Fruit fly (Drosophila melanogaster) whole organism, embryonic: Measurements from ENCODE around the gene CG34267.

Source experiments
- Blimp-1 ChIP-seq: fragments of 200-800 bp; sonication (Bioruptor generic); optimal IDR thresholded peaks from 3 replicates; lab custom pipeline; 2018; ENCODE audit warnings: missing biosample characterization, missing genetic modification characterization, mild to moderate bottlenecking, moderate library complexity, missing genetic modification reagents
- CG10147 ChIP-seq: fragments of 200-800 bp; sonication (Bioruptor generic); optimal IDR thresholded peaks from 2 replicates; lab custom pipeline; 2019; ENCODE audit warnings: missing biosample characterization, mild to moderate bottlenecking, missing genetic modification characterization, moderate library complexity
- CG10267 ChIP-seq: fragments of 200-800 bp; sonication (Bioruptor generic); optimal IDR thresholded peaks from 2 replicates; lab custom pipeline; 2018; ENCODE audit warnings: missing biosample characterization, mild to moderate bottlenecking, missing genetic modification characterization, moderate library complexity
- CG10959 ChIP-seq: fragments of 200-800 bp; sonication (Bioruptor generic); IDR thresholded peaks from 2 replicates; pipeline ENCODE4 v1.3.6; 2022; ENCODE audit warnings: missing biosample characterization, missing genetic modification characterization
- CG11085 ChIP-seq: fragments of 200-800 bp; sonication (Bioruptor generic); IDR thresholded peaks from 2 replicates; pipeline ENCODE4 v1.3.6; 2022; ENCODE audit warnings: missing biosample characterization, missing genetic modification characterization
- CG15601 ChIP-seq: fragments of 200-800 bp; sonication (Bioruptor generic); optimal IDR thresholded peaks from 3 replicates; lab custom pipeline; 2019; ENCODE audit warnings: missing biosample characterization, mild to moderate bottlenecking, missing genetic modification characterization, moderate library complexity
- CG1602 ChIP-seq: fragments of 200-800 bp; sonication (Bioruptor generic); optimal IDR thresholded peaks from 3 replicates; lab custom pipeline; 2016; ENCODE audit warnings: missing biosample characterization, missing genetic modification characterization
- CG16779 ChIP-seq: fragments of 200-800 bp; sonication (Bioruptor generic); IDR thresholded peaks from 2 replicates; pipeline ENCODE4 v1.3.6; 2022; ENCODE audit warnings: missing biosample characterization, missing genetic modification characterization
- CG16815 ChIP-seq: fragments of 200-800 bp; sonication (Bioruptor generic); optimal IDR thresholded peaks from 3 replicates; lab custom pipeline; 2017; ENCODE audit warnings: missing biosample characterization, mild to moderate bottlenecking, missing genetic modification characterization
- CG17912 ChIP-seq: fragments of 200-800 bp; sonication (Bioruptor generic); optimal IDR thresholded peaks from 2 replicates; lab custom pipeline; 2018; ENCODE audit warnings: missing biosample characterization, mild to moderate bottlenecking, missing genetic modification characterization
- CG18619 ChIP-seq: fragments of 200-800 bp; sonication (Bioruptor generic); optimal IDR thresholded peaks from 3 replicates; lab custom pipeline; 2017; ENCODE audit warnings: missing biosample characterization, mild to moderate bottlenecking, missing genetic modification characterization
- CG3163 ChIP-seq: fragments of 200-800 bp; sonication (Bioruptor generic); optimal IDR thresholded peaks from 3 replicates; lab custom pipeline; 2016; ENCODE audit warnings: missing biosample characterization, missing genetic modification characterization
- CG32532 ChIP-seq: fragments of 200-800 bp; sonication (Bioruptor generic); IDR thresholded peaks from 2 replicates; pipeline ENCODE4 v1.3.6; 2022; ENCODE audit warnings: missing biosample characterization, missing genetic modification characterization
- CG4328 ChIP-seq: fragments of 200-800 bp; sonication (Bioruptor generic); optimal IDR thresholded peaks from 3 replicates; lab custom pipeline; 2017; ENCODE audit warnings: missing biosample characterization, missing genetic modification reagents, missing genetic modification characterization
- CG6683 ChIP-seq: fragments of 200-800 bp; sonication (Bioruptor generic); optimal IDR thresholded peaks from 2 replicates; lab custom pipeline; 2017; ENCODE audit warnings: missing biosample characterization, mild to moderate bottlenecking, missing genetic modification characterization, missing genetic modification reagents
- CG6854 ChIP-seq: fragments of 200-800 bp; sonication (Bioruptor generic); optimal IDR thresholded peaks from 3 replicates; lab custom pipeline; 2017; ENCODE audit warnings: missing biosample characterization, mild to moderate bottlenecking, missing genetic modification characterization
- CG7963 ChIP-seq: fragments of 200-800 bp; sonication (Bioruptor generic); IDR thresholded peaks from 3 replicates; pipeline ENCODE4 v1.3.6; 2022; ENCODE audit warnings: missing biosample characterization, missing genetic modification characterization; ENCODE audit not compliant: partially characterized antibody
- CG8089 ChIP-seq: fragments of 200-800 bp; sonication (Bioruptor generic); optimal IDR thresholded peaks from 3 replicates; lab custom pipeline; 2016; ENCODE audit warnings: missing biosample characterization, missing genetic modification characterization
- CG9437 ChIP-seq: fragments of 200-800 bp; sonication (Bioruptor generic); optimal IDR thresholded peaks from 2 replicates; lab custom pipeline; 2018; ENCODE audit warnings: missing biosample characterization, mild to moderate bottlenecking, missing genetic modification characterization
- CG9727 ChIP-seq: fragments of 200-800 bp; sonication (Bioruptor generic); optimal IDR thresholded peaks from 3 replicates; lab custom pipeline; 2017; ENCODE audit warnings: missing biosample characterization, mild to moderate bottlenecking, missing genetic modification characterization
- Dad ChIP-seq: fragments of 200-800 bp; sonication (Bioruptor generic); optimal IDR thresholded peaks from 3 replicates; lab custom pipeline; 2016; ENCODE audit warnings: missing biosample characterization, missing genetic modification characterization
- Dbx ChIP-seq: fragments of 200-800 bp; sonication (Bioruptor generic); IDR thresholded peaks from 3 replicates; pipeline ENCODE4 v1.3.6; 2022; ENCODE audit warnings: missing biosample characterization, missing genetic modification characterization
- Gsc ChIP-seq: fragments of 200-800 bp; sonication (Bioruptor generic); IDR thresholded peaks from 2 replicates; pipeline ENCODE4 v1.3.6; 2022; ENCODE audit warnings: missing biosample characterization, missing genetic modification characterization
- H2.0 ChIP-seq: fragments of 200-800 bp; sonication (Bioruptor generic); IDR thresholded peaks from 2 replicates; pipeline ENCODE4 v1.3.6; 2022; ENCODE audit warnings: missing biosample characterization, missing genetic modification characterization
- Jarid2 ChIP-seq: fragments of 200-800 bp; sonication (Bioruptor generic); optimal IDR thresholded peaks from 3 replicates; lab custom pipeline; 2017; ENCODE audit warnings: mild to moderate bottlenecking, missing biosample characterization, missing genetic modification reagents, missing genetic modification characterization
- MESR4 ChIP-seq: fragments of 200-800 bp; sonication (Bioruptor generic); optimal IDR thresholded peaks from 2 replicates; lab custom pipeline; 2018; ENCODE audit warnings: missing biosample characterization, mild to moderate bottlenecking, missing genetic modification characterization, moderate library complexity
- PHDP ChIP-seq: fragments of 200-800 bp; sonication (Bioruptor generic); optimal IDR thresholded peaks from 3 replicates; lab custom pipeline; 2018; ENCODE audit warnings: missing biosample characterization, mild to moderate bottlenecking, missing genetic modification characterization, moderate library complexity
- Ptx1 ChIP-seq: fragments of 200-800 bp; sonication (Bioruptor generic); IDR thresholded peaks from 2 replicates; pipeline ENCODE4 v1.3.6; 2022; ENCODE audit warnings: missing biosample characterization, missing genetic modification characterization
- Vsx1 ChIP-seq: fragments of 200-800 bp; sonication (Bioruptor generic); optimal IDR thresholded peaks from 2 replicates; lab custom pipeline; 2017; ENCODE audit warnings: missing biosample characterization, mild to moderate bottlenecking, missing genetic modification characterization, missing genetic modification reagents
- cas ChIP-seq: fragments of 200-800 bp; sonication (Bioruptor generic); IDR thresholded peaks from 2 replicates; pipeline ENCODE4 v1.3.6; 2022; ENCODE audit warnings: missing biosample characterization, missing genetic modification characterization
- en ChIP-seq: fragments of 200-800 bp; sonication (Bioruptor generic); optimal IDR thresholded peaks from 2 replicates; lab custom pipeline; 2016; ENCODE audit warnings: missing biosample characterization, missing genetic modification characterization
- gce ChIP-seq: fragments of 200-800 bp; sonication (Bioruptor generic); IDR thresholded peaks from 3 replicates; pipeline ENCODE4 v1.3.6; 2022; ENCODE audit warnings: missing biosample characterization, missing genetic modification characterization
- gcm ChIP-seq: fragments of 200-800 bp; sonication (Bioruptor generic); optimal IDR thresholded peaks from 2 replicates; lab custom pipeline; 2019; ENCODE audit warnings: missing biosample characterization, mild to moderate bottlenecking, missing genetic modification characterization, moderate library complexity
- gsb ChIP-seq: fragments of 200-800 bp; sonication (Bioruptor generic); IDR thresholded peaks from 2 replicates; pipeline ENCODE4 v1.3.6; 2022; ENCODE audit warnings: missing biosample characterization, missing genetic modification characterization
- inv ChIP-seq: fragments of 200-800 bp; sonication (Bioruptor generic); IDR thresholded peaks from 2 replicates; pipeline ENCODE4 v1.3.6; 2022; ENCODE audit warnings: missing biosample characterization, missing genetic modification characterization; ENCODE audit not compliant: partially characterized antibody
- kay ChIP-seq: fragments of 200-800 bp; sonication (Bioruptor generic); optimal IDR thresholded peaks from 2 replicates; lab custom pipeline; 2016; ENCODE audit warnings: missing biosample characterization, missing genetic modification characterization
- ken ChIP-seq: fragments of 200-800 bp; sonication (Bioruptor generic); IDR thresholded peaks from 3 replicates; pipeline ENCODE4 v1.3.6; 2022; ENCODE audit warnings: missing biosample characterization, missing genetic modification characterization
- kni ChIP-seq: fragments of 200-800 bp; sonication (Bioruptor generic); optimal IDR thresholded peaks from 3 replicates; lab custom pipeline; 2017; ENCODE audit warnings: mild to moderate bottlenecking, missing biosample characterization, missing genetic modification reagents, missing genetic modification characterization
- mirr ChIP-seq: fragments of 200-800 bp; sonication (Bioruptor generic); optimal IDR thresholded peaks from 3 replicates; lab custom pipeline; 2018; ENCODE audit warnings: missing biosample characterization, mild to moderate bottlenecking, missing genetic modification characterization
- nerfin-1 ChIP-seq: fragments of 200-800 bp; sonication (Bioruptor generic); optimal IDR thresholded peaks from 3 replicates; lab custom pipeline; 2019; ENCODE audit warnings: missing biosample characterization, mild to moderate bottlenecking, missing genetic modification characterization, moderate library complexity
- pros ChIP-seq: fragments of 200-800 bp; sonication (Bioruptor generic); optimal IDR thresholded peaks from 3 replicates; lab custom pipeline; 2019; ENCODE audit warnings: missing biosample characterization, mild to moderate bottlenecking, missing genetic modification characterization, moderate library complexity
- pum ChIP-seq: fragments of 200-800 bp; sonication (Bioruptor generic); optimal IDR thresholded peaks from 2 replicates; lab custom pipeline; 2016; ENCODE audit warnings: missing biosample characterization, missing genetic modification characterization
- salm ChIP-seq: fragments of 200-800 bp; sonication (Bioruptor generic); optimal IDR thresholded peaks from 2 replicates; lab custom pipeline; 2018; ENCODE audit warnings: missing biosample characterization, mild to moderate bottlenecking, missing genetic modification characterization
- sens ChIP-seq: fragments of 200-800 bp; sonication (Bioruptor generic); peaks from one replicate; lab custom pipeline; 2016; ENCODE audit warnings: missing biosample characterization, missing genetic modification characterization
- sens-2 ChIP-seq: fragments of 200-800 bp; sonication (Bioruptor generic); IDR thresholded peaks from 2 replicates; pipeline ENCODE4 v1.3.6; 2022; ENCODE audit warnings: missing biosample characterization, missing genetic modification characterization
- sima ChIP-seq: fragments of 200-800 bp; sonication (Bioruptor generic); optimal IDR thresholded peaks from 2 replicates; lab custom pipeline; 2016; ENCODE audit warnings: missing biosample characterization, missing genetic modification characterization
- slp2 ChIP-seq: fragments of 200-800 bp; sonication (Bioruptor generic); optimal IDR thresholded peaks from 2 replicates; lab custom pipeline; 2016; ENCODE audit warnings: missing biosample characterization, missing genetic modification characterization
- ssp ChIP-seq: fragments of 200-800 bp; sonication (Bioruptor generic); IDR thresholded peaks from 2 replicates; pipeline ENCODE4 v1.3.6; 2022; ENCODE audit warnings: missing biosample characterization, missing genetic modification characterization
- tx ChIP-seq: fragments of 200-800 bp; sonication (Bioruptor generic); optimal IDR thresholded peaks from 2 replicates; lab custom pipeline; 2016; ENCODE audit warnings: missing biosample characterization, missing genetic modification characterization
- unc-4 ChIP-seq: fragments of 200-800 bp; sonication (Bioruptor generic); IDR thresholded peaks from 2 replicates; pipeline ENCODE4 v1.3.6; 2022; ENCODE audit warnings: missing biosample characterization, missing genetic modification characterization; ENCODE audit not compliant: partially characterized antibody
- vnd ChIP-seq: fragments of 200-800 bp; sonication (Bioruptor generic); IDR thresholded peaks from 3 replicates; pipeline ENCODE4 v1.3.6; 2022; ENCODE audit warnings: missing biosample characterization, missing genetic modification characterization; ENCODE audit not compliant: partially characterized antibody

The CG34267 gene

dm6 chr3L:544203-544602, 44.0 kb upstream of the CG34267 start (continued):
- TF ChIP-seq Gsc (GFP tag; lab: Robert Waterston, UW) (no peak), sens-2 (GFP tag; lab: Robert Waterston, UW) (no peak), CG16779 (no peak), CG7963 (GFP tag; lab: Robert Waterston, UW) (no peak), CG15601 (no peak), ssp (no peak), gce (no peak), pum (GFP tag; lab: Kevin White, UChicago) (no peak), CG4328 (GFP tag; lab: Kevin White, UChicago) (no peak), sima (GFP tag; lab: Kevin White, UChicago) (no peak), Vsx1 (no peak), PHDP (tag; lab: Kevin White, UChicago) (no peak), pros (GFP tag; lab: Kevin White, UChicago) (peak; percentile 84), CG10959 (no peak), CG17912 (GFP tag; lab: Kevin White, UChicago) (no peak), en (GFP tag; lab: Kevin White, UChicago) (no peak), CG10267 (tag; lab: Kevin White, UChicago) (no peak), nerfin-1 (peak; percentile 50), Dad (GFP tag; lab: Kevin White, UChicago) (no peak), vnd (GFP tag; lab: Robert Waterston, UW) (no peak), gsb (GFP tag; lab: Robert Waterston, UW) (no peak), unc-4 (0 out of 2 replicates have a peak, but pooled peaks have one; percentile 29), Dbx (no peak), inv (GFP tag; lab: Robert Waterston, UW) (no peak), CG6854 (GFP tag; lab: Kevin White, UChicago) (no peak), ken (GFP tag; lab: Robert Waterston, UW) (no peak), CG16815 (GFP tag; lab: Kevin White, UChicago) (no peak), sens (GFP tag; lab: Kevin White, UChicago) (peak; percentile 67), CG9437 (GFP tag; lab: Kevin White, UChicago) (no peak), MESR4 (no peak), kay (GFP tag; lab: Kevin White, UChicago) (no peak), CG32532 (GFP tag; lab: Robert Waterston, UW) (peak; percentile 16; the same call in 1 of the 2 replicates), CG1602 (GFP tag; lab: Kevin White, UChicago) (no peak), slp2 (GFP tag; lab: Kevin White, UChicago) (no peak), H2.0 (no peak), cas (GFP tag; lab: Robert Waterston, UW) (no peak), kni (GFP tag; lab: Kevin White, UChicago) (peak; percentile 30), Blimp-1 (GFP tag; lab: Kevin White, UChicago) (no peak), salm (tag; lab: Kevin White, UChicago) (no peak), Ptx1 (GFP tag; lab: Robert Waterston, UW) (no peak), CG10147 (GFP tag; lab: Kevin White, UChicago) (no peak), CG6683 (GFP tag; lab: Kevin White, UChicago) (no peak), CG3163 (GFP tag; lab: Kevin White, UChicago) (peak; percentile 60), mirr (no peak), CG9727 (GFP tag; lab: Kevin White, UChicago) (no peak), tx (GFP tag; lab: Kevin White, UChicago) (no peak), Jarid2 (GFP tag; lab: Kevin White, UChicago) (no peak), CG18619 (no peak), CG8089 (no peak), CG11085 (GFP tag; lab: Robert Waterston, UW) (no peak), gcm (GFP tag; lab: Kevin White, UChicago) (no peak)
